Worm (Caenorhabditis elegans) whole organism, L3 larva: Measurements from ENCODE around the gene T28A11.2.
A peak's percentile ranks its signal among the peaks of the same experiment; 100 is the strongest.

Source experiments
- R02D3.7 ChIP-seq: fragments of 150-350 bp; optimal IDR thresholded peaks from 2 replicates; lab custom pipeline; 2014; ENCODE audit warnings: missing biosample characterization, missing genetic modification characterization
- ZK546.5 ChIP-seq: sonication (generic microtip); optimal IDR thresholded peaks from 2 replicates; lab custom pipeline; 2017; ENCODE audit warnings: missing biosample characterization, missing genetic modification characterization
- aly-2 ChIP-seq: fragments of 150-350 bp; optimal IDR thresholded peaks from 2 replicates; lab custom pipeline; 2014; ENCODE audit warnings: missing biosample characterization, missing genetic modification characterization
- ama-1 ChIP-seq: fragments of 150-350 bp; optimal IDR thresholded peaks from 2 replicates; lab custom pipeline; 2018
- ceh-16 ChIP-seq: sonication (generic microtip); optimal IDR thresholded peaks from 2 replicates; lab custom pipeline; 2017; ENCODE audit warnings: missing biosample characterization, missing genetic modification characterization
- ceh-28 ChIP-seq: fragments of 150-350 bp; optimal IDR thresholded peaks from 2 replicates; lab custom pipeline; 2014; ENCODE audit warnings: missing biosample characterization, missing genetic modification reagents, missing genetic modification characterization
- ceh-82 ChIP-seq: fragments of 150-350 bp; optimal IDR thresholded peaks from 2 replicates; lab custom pipeline; 2014; ENCODE audit warnings: missing biosample characterization, missing genetic modification characterization
- ceh-9 ChIP-seq: sonication (generic microtip); optimal IDR thresholded peaks from 2 replicates; lab custom pipeline; 2018; ENCODE audit warnings: missing biosample characterization, missing genetic modification characterization
- daf-12 ChIP-seq: fragments of 150-350 bp; optimal IDR thresholded peaks from 2 replicates; lab custom pipeline; 2014; ENCODE audit warnings: missing biosample characterization, missing genetic modification reagents, missing genetic modification characterization
- egl-27 ChIP-seq: sonication (generic microtip); optimal IDR thresholded peaks from 4 replicates; lab custom pipeline; 2017; ENCODE audit warnings: missing biosample characterization, missing genetic modification reagents, missing genetic modification characterization
- egl-5 ChIP-seq: fragments of 150-350 bp; optimal IDR thresholded peaks from 2 replicates; lab custom pipeline; 2017; ENCODE audit warnings: missing biosample characterization, missing genetic modification reagents, missing genetic modification characterization, inconsistent platforms
- elt-2 ChIP-seq: sonication (generic microtip); optimal IDR thresholded peaks from 2 replicates; lab custom pipeline; 2016; ENCODE audit warnings: missing genetic modification reagents, mild to moderate bottlenecking, missing genetic modification characterization, missing compliant biosample characterization
- elt-3 ChIP-seq, 3 experiments: fragments of 150-350 bp in 1 of 3; sonication (generic microtip) in 2 of 3; optimal IDR thresholded peaks; 2 replicates in 2 of 3; 4 replicates in 1 of 3; lab custom pipeline; 2014 to 2017; ENCODE audit warnings: missing biosample characterization in 3 of 3, missing genetic modification characterization in 3 of 3
- eor-1 ChIP-seq, 2 experiments: fragments of 150-350 bp; optimal IDR thresholded peaks; 2 replicates each; lab custom pipeline; 2014 to 2018; ENCODE audit warnings: missing biosample characterization in 2 of 2, missing genetic modification characterization in 2 of 2
- fkh-10 ChIP-seq: sonication (generic microtip); optimal IDR thresholded peaks from 2 replicates; lab custom pipeline; 2017; ENCODE audit warnings: missing biosample characterization, missing genetic modification reagents, missing genetic modification characterization
- fkh-2 ChIP-seq: fragments of 150-350 bp; optimal IDR thresholded peaks from 2 replicates; lab custom pipeline; 2014; ENCODE audit warnings: missing biosample characterization, missing genetic modification reagents, missing genetic modification characterization
- hmg-11 ChIP-seq: sonication (generic microtip); optimal IDR thresholded peaks from 2 replicates; lab custom pipeline; 2016; ENCODE audit warnings: missing genetic modification characterization, missing compliant biosample characterization
- jun-1 ChIP-seq: fragments of 150-350 bp; optimal IDR thresholded peaks from 2 replicates; lab custom pipeline; 2014; ENCODE audit warnings: missing biosample characterization, missing genetic modification reagents, missing genetic modification characterization
- lin-39 ChIP-seq: fragments of 150-350 bp; optimal IDR thresholded peaks from 2 replicates; lab custom pipeline; 2018; ENCODE audit warnings: missing biosample characterization, missing genetic modification reagents, missing genetic modification characterization
- lsy-12 ChIP-seq: sonication (generic microtip); optimal IDR thresholded peaks from 2 replicates; lab custom pipeline; 2016; ENCODE audit warnings: mild to moderate bottlenecking, missing genetic modification characterization, missing compliant biosample characterization
- mdl-1 ChIP-seq: fragments of 150-350 bp; optimal IDR thresholded peaks from 2 replicates; lab custom pipeline; 2014; ENCODE audit warnings: missing biosample characterization, missing genetic modification characterization
- mml-1 ChIP-seq: fragments of 150-350 bp; sonication (generic microtip); optimal IDR thresholded peaks from 3 replicates; lab custom pipeline; 2014; ENCODE audit warnings: missing biosample characterization, missing genetic modification characterization
- nfya-1 ChIP-seq: sonication (generic microtip); optimal IDR thresholded peaks from 2 replicates; lab custom pipeline; 2017; ENCODE audit warnings: missing genetic modification characterization, mild to moderate bottlenecking, missing compliant biosample characterization, antibody characterized with exemption, moderate library complexity; ENCODE audit not compliant: insufficient read depth
- nhr-12 ChIP-seq: fragments of 150-350 bp; optimal IDR thresholded peaks from 2 replicates; lab custom pipeline; 2014; ENCODE audit warnings: missing biosample characterization, missing genetic modification characterization
- nhr-23 ChIP-seq: fragments of 150-350 bp; optimal IDR thresholded peaks from 2 replicates; lab custom pipeline; 2014; ENCODE audit warnings: missing biosample characterization, missing genetic modification reagents, missing genetic modification characterization
- nhr-237 ChIP-seq: fragments of 150-350 bp; optimal IDR thresholded peaks from 2 replicates; lab custom pipeline; 2014; ENCODE audit warnings: missing biosample characterization, missing genetic modification characterization
- nhr-28 ChIP-seq: fragments of 150-350 bp; optimal IDR thresholded peaks from 2 replicates; lab custom pipeline; 2014; ENCODE audit warnings: missing biosample characterization, missing genetic modification characterization
- nhr-43 ChIP-seq: sonication (generic microtip); optimal IDR thresholded peaks from 2 replicates; lab custom pipeline; 2016; ENCODE audit warnings: mild to moderate bottlenecking, missing genetic modification characterization, missing compliant biosample characterization; ENCODE audit not compliant: poor library complexity, severe bottlenecking
- nhr-67 ChIP-seq: fragments of 150-350 bp; optimal IDR thresholded peaks from 2 replicates; lab custom pipeline; 2014; ENCODE audit warnings: missing biosample characterization, missing genetic modification characterization
- nhr-76 ChIP-seq: fragments of 150-350 bp; sonication (generic microtip); optimal IDR thresholded peaks from 5 replicates; lab custom pipeline; 2014; ENCODE audit warnings: missing biosample characterization, missing genetic modification characterization
- nhr-77 ChIP-seq: fragments of 150-350 bp; optimal IDR thresholded peaks from 2 replicates; lab custom pipeline; 2014; ENCODE audit warnings: missing biosample characterization, missing genetic modification characterization
- pha-4 ChIP-seq: fragments of 150-350 bp; optimal IDR thresholded peaks from 2 replicates; lab custom pipeline; 2014; ENCODE audit warnings: missing biosample characterization, missing genetic modification reagents, missing genetic modification characterization
- pqm-1 ChIP-seq: fragments of 150-350 bp; optimal IDR thresholded peaks from 2 replicates; lab custom pipeline; 2017; ENCODE audit warnings: missing biosample characterization, missing genetic modification characterization, inconsistent platforms
- sea-2 ChIP-seq: fragments of 150-350 bp; sonication (generic microtip); optimal IDR thresholded peaks from 4 replicates; lab custom pipeline; 2014; ENCODE audit warnings: missing biosample characterization, missing genetic modification reagents, missing genetic modification characterization
- skn-1 ChIP-seq: fragments of 150-350 bp; optimal IDR thresholded peaks from 2 replicates; lab custom pipeline; 2014; ENCODE audit warnings: missing biosample characterization, missing genetic modification characterization
- snpc-4 ChIP-seq: fragments of 150-350 bp; optimal IDR thresholded peaks from 2 replicates; lab custom pipeline; 2014; ENCODE audit warnings: missing biosample characterization, missing genetic modification characterization
- tbx-2 ChIP-seq: sonication (generic microtip); optimal IDR thresholded peaks from 2 replicates; lab custom pipeline; 2016; ENCODE audit warnings: mild to moderate bottlenecking, missing genetic modification characterization, missing compliant biosample characterization
- unc-39 ChIP-seq: sonication (generic microtip); optimal IDR thresholded peaks from 4 replicates; lab custom pipeline; 2017; ENCODE audit warnings: missing biosample characterization, missing genetic modification characterization
- unc-62 ChIP-seq: fragments of 150-350 bp; sonication (generic microtip); optimal IDR thresholded peaks from 4 replicates; lab custom pipeline; 2014; ENCODE audit warnings: missing biosample characterization, missing genetic modification reagents, missing genetic modification characterization
- zag-1 ChIP-seq: fragments of 150-350 bp; optimal IDR thresholded peaks from 2 replicates; lab custom pipeline; 2014; ENCODE audit warnings: missing biosample characterization, missing genetic modification characterization
- ztf-11 ChIP-seq: fragments of 150-350 bp; optimal IDR thresholded peaks from 2 replicates; lab custom pipeline; 2014; ENCODE audit warnings: missing biosample characterization, missing genetic modification characterization
- ztf-4 ChIP-seq: fragments of 150-350 bp; optimal IDR thresholded peaks from 2 replicates; lab custom pipeline; 2014; ENCODE audit warnings: missing biosample characterization, missing genetic modification characterization

T28A11.2 gene

DNA sequence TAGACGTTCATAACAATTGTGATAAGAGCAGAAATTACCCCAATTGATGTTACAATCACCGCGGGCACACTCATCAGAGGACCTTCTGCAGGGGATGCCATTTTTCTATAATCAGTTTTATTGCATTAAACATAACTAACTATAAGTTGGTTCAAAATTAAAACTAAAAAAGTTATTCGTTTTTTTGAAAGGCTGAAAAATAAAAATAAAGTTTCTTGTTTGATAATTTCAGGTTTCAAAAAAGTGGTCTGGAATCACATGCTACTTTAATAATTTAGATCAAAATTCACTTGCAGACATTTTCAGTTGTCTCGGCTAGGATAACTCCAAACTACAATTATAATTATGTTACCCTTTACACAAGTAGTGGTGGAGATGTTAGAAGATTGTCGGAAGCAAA is 21.7 kb downstream of the T28A11.2 start, which contains the start of gene srbc-1:
Gene srbc-1, minus strand, starts transcription at position 101 of the 400 bp plus-strand sequence.
- no peak for TF ChIP-seq eor-1 (tag; optimal IDR thresholded peaks at IDR 0.05; lab: Kevin White, UChicago)
- no peak for TF ChIP-seq ceh-28 (tag; lab: Kevin White, UChicago)
- TF ChIP-seq ceh-16 (tag; lab: Kevin White, UChicago) = no peak
- no peak for TF ChIP-seq fkh-10 (GFP tag; lab: Kevin White, UChicago)
- no peak for TF ChIP-seq daf-12 (tag; lab: Kevin White, UChicago)
- TF ChIP-seq mdl-1 (tag; lab: Kevin White, UChicago) = no peak
- TF ChIP-seq ZK546.5 = no peak

ce11 chrV:3308169-3308568 is 28.0 kb downstream of the T28A11.2 start, which contains the start of gene srbc-3:
Gene srbc-3, plus strand, starts transcription at chrV:3308469.
- TF ChIP-seq ztf-11 (tag; lab: Kevin White, UChicago) (no peak), tbx-2 (tag; lab: Kevin White, UChicago) (no peak), aly-2 (no peak), fkh-2 (no peak), zag-1 (tag; lab: Kevin White, UChicago) (no peak), egl-5 (tag; lab: Kevin White, UChicago) (no peak), snpc-4 (tag; lab: Kevin White, UChicago) (no peak), unc-39 (tag; lab: Kevin White, UChicago) (no peak), nhr-237 (tag; lab: Kevin White, UChicago) (no peak), R02D3.7 (tag; lab: Kevin White, UChicago) (no peak), hmg-11 (no peak)

DNA sequence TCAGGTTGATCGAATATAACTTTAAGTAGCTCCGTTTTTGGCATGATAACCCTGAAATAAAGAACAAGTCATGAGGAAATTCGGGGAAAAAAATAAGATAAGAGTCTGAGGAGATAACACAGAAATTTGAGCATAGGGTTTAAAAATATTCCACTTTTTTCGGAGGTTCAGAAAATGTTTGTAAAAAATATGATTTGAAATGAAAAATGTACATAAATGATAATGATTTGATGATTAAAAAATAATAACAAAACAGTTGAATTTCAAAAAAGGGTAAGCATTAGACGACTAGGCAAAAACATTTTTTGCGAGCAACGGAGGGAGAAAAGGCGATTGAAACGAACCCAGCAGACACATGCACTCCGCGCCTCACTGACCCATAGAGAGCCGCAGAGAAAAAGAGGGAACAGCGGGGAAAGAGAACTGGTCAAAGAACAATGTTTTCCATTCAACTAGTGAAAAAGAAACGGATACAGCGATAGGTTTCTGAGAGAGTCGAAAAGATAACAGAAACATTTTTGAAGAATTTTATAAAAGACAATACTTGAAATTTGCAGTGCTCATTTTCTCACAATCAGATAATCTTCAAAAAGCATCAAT is 32.0 kb downstream of the T28A11.2 start, which contains the start of gene arrd-18:
Gene arrd-18, minus strand, starts transcription at position 51 of the 600 bp plus-strand sequence.
- TF ChIP-seq nhr-76 (tag; lab: Kevin White, UChicago) (no peak), elt-2 (tag; lab: Kevin White, UChicago) (peak; percentile 38), zag-1 (tag; lab: Kevin White, UChicago) (no peak), nhr-12 (tag; lab: Kevin White, UChicago) (no peak), snpc-4 (tag; lab: Kevin White, UChicago) (peak; percentile 14), mml-1 (tag; lab: Kevin White, UChicago) (no peak), egl-27 (tag; lab: Kevin White, UChicago) (no peak), nhr-67 (no peak), skn-1 (no peak), fkh-2 (no peak), R02D3.7 (tag; lab: Kevin White, UChicago) (no peak), sea-2 (GFP tag; lab: Kevin White, UChicago) (no peak), ama-1 (no peak), nhr-43 (tag; lab: Kevin White, UChicago) (no peak), tbx-2 (tag; lab: Kevin White, UChicago) (no peak), nhr-28 (tag; lab: Kevin White, UChicago) (no peak), pha-4 (tag; lab: Kevin White, UChicago) (no peak), lin-39 (tag; lab: Kevin White, UChicago) (no peak), hmg-11 (peak; percentile 50), nfya-1 (tag; lab: Kevin White, UChicago) (peak; percentile 27)

DNA sequence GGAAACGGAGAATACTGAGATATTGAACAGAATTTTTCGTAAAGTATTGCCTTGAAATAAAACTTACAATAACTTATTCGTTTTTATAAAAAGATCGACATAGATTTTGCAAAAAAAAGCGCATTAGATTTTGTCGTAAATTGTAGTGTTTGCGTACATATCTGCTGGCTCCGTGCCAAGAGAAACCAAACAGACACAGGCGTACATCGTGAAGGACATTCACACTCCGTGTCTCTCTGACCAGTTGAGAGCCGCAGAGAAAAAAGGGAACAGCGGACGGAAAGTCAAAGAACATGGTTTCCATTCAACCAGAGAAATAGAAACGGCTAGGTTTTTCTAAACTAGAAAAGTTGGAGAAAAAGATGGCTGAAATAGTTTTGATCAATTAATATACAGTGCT is 35.1 kb downstream of the T28A11.2 start, which contains the start of gene arrd-19:
Gene arrd-19, minus strand, starts transcription at position 209 of the 400 bp plus-strand sequence.
- TF ChIP-seq aly-2 (no peak), nhr-67 (no peak), pha-4 (tag; lab: Kevin White, UChicago) (peak; percentile 89), ztf-11 (tag; lab: Kevin White, UChicago) (no peak), pqm-1 (tag; lab: Kevin White, UChicago) (peak; percentile 11), nhr-237 (tag; lab: Kevin White, UChicago) (no peak), nhr-76 (tag; lab: Kevin White, UChicago) (no peak), fkh-2 (no peak), nhr-77 (tag; lab: Kevin White, UChicago) (no peak), ztf-4 (tag; lab: Kevin White, UChicago) (no peak), R02D3.7 (tag; lab: Kevin White, UChicago) (no peak), ZK546.5 (no peak), zag-1 (tag; lab: Kevin White, UChicago) (no peak), ceh-28 (tag; lab: Kevin White, UChicago) (peak; percentile 52), eor-1 (tag; optimal IDR thresholded peaks at IDR 0.05; lab: Kevin White, UChicago) (no peak), nhr-12 (tag; lab: Kevin White, UChicago) (no peak), tbx-2 (tag; lab: Kevin White, UChicago) (peak; percentile 38), ceh-9 (tag; lab: Kevin White, UChicago) (no peak), lin-39 (tag; lab: Kevin White, UChicago) (peak; percentile 60), ama-1 (no peak), snpc-4 (tag; lab: Kevin White, UChicago) (peak; percentile 45), nhr-28 (tag; lab: Kevin White, UChicago) (no peak), nhr-23 (tag; lab: Kevin White, UChicago) (peak; percentile 85), elt-2 (tag; lab: Kevin White, UChicago) (peak; percentile 46), nfya-1 (tag; lab: Kevin White, UChicago) (peak; percentile 83), mdl-1 (tag; lab: Kevin White, UChicago) (no peak), ceh-82 (tag; lab: Kevin White, UChicago) (no peak), sea-2 (GFP tag; lab: Kevin White, UChicago) (no peak), jun-1 (tag; lab: Kevin White, UChicago) (peak; percentile 13), mml-1 (tag; lab: Kevin White, UChicago) (no peak), elt-3 (tag; optimal IDR thresholded peaks at IDR 0.05; lab: Kevin White, UChicago) (peak in 1 of 3 experiments; percentile 39), daf-12 (tag; lab: Kevin White, UChicago) (no peak), unc-62 (GFP tag; lab: Kevin White, UChicago) (no peak), lsy-12 (tag; lab: Kevin White, UChicago) (no peak)
